Fruit fly (Drosophila melanogaster) whole organism, embryonic: Measurements from ENCODE around the gene CheA29a.

Source experiments
- Atf3 ChIP-seq: fragments of 200-800 bp; sonication (Bioruptor generic); optimal IDR thresholded peaks from 3 replicates; lab custom pipeline; 2016; ENCODE audit warnings: missing biosample characterization, missing genetic modification characterization
- BtbVII ChIP-seq: fragments of 200-800 bp; sonication (Bioruptor generic); optimal IDR thresholded peaks from 3 replicates; lab custom pipeline; 2017; ENCODE audit warnings: missing biosample characterization, mild to moderate bottlenecking, missing genetic modification characterization
- CG10147 ChIP-seq: fragments of 200-800 bp; sonication (Bioruptor generic); optimal IDR thresholded peaks from 2 replicates; lab custom pipeline; 2019; ENCODE audit warnings: missing biosample characterization, mild to moderate bottlenecking, missing genetic modification characterization, moderate library complexity
- CG10565 ChIP-seq: fragments of 200-800 bp; sonication (Bioruptor generic); optimal IDR thresholded peaks from 3 replicates; lab custom pipeline; 2016; ENCODE audit warnings: missing biosample characterization, mild to moderate bottlenecking, missing genetic modification characterization
- CG10654 ChIP-seq: fragments of 200-800 bp; sonication (Bioruptor generic); optimal IDR thresholded peaks from 2 replicates; lab custom pipeline; 2016; ENCODE audit warnings: missing biosample characterization, missing genetic modification characterization
- CG12104 ChIP-seq: fragments of 200-800 bp; sonication (Bioruptor generic); optimal IDR thresholded peaks from 3 replicates; lab custom pipeline; 2016; ENCODE audit warnings: missing biosample characterization, missing genetic modification characterization
- CG12942 ChIP-seq: fragments of 200-800 bp; sonication (Bioruptor generic); optimal IDR thresholded peaks from 3 replicates; lab custom pipeline; 2016; ENCODE audit warnings: missing biosample characterization, missing genetic modification characterization
- CG13123 ChIP-seq: fragments of 200-800 bp; sonication (Bioruptor generic); optimal IDR thresholded peaks from 2 replicates; lab custom pipeline; 2016; ENCODE audit warnings: missing biosample characterization, missing genetic modification characterization
- CG17359 ChIP-seq: fragments of 200-800 bp; sonication (Bioruptor generic); optimal IDR thresholded peaks from 3 replicates; lab custom pipeline; 2018; ENCODE audit warnings: missing biosample characterization, mild to moderate bottlenecking, missing genetic modification characterization, moderate library complexity
- CG17361 ChIP-seq: fragments of 200-800 bp; sonication (Bioruptor generic); IDR thresholded peaks from 3 replicates; pipeline ENCODE4 v1.3.6; 2022; ENCODE audit warnings: missing biosample characterization, missing genetic modification characterization
- CG30431 ChIP-seq: fragments of 200-800 bp; sonication (Bioruptor generic); optimal IDR thresholded peaks from 2 replicates; lab custom pipeline; 2017; ENCODE audit warnings: missing biosample characterization, missing genetic modification characterization
- CG32772 ChIP-seq: fragments of 200-800 bp; sonication (Bioruptor generic); IDR thresholded peaks from 2 replicates; pipeline ENCODE4 v1.3.6; 2022; ENCODE audit warnings: missing biosample characterization, missing genetic modification characterization
- CG34376 ChIP-seq: fragments of 200-800 bp; sonication (Bioruptor generic); optimal IDR thresholded peaks from 2 replicates; lab custom pipeline; 2018; ENCODE audit warnings: missing biosample characterization, mild to moderate bottlenecking, missing genetic modification characterization
- CG3847 ChIP-seq: fragments of 200-800 bp; sonication (Bioruptor generic); IDR thresholded peaks from 2 replicates; pipeline ENCODE4 v1.3.6; 2022; ENCODE audit warnings: missing biosample characterization, missing genetic modification characterization
- CG43689 ChIP-seq: fragments of 200-800 bp; sonication (Bioruptor generic); IDR thresholded peaks from 2 replicates; pipeline ENCODE4 v1.3.6; 2022; ENCODE audit warnings: missing biosample characterization, missing genetic modification characterization
- CG6272 ChIP-seq: fragments of 200-800 bp; sonication (Bioruptor generic); IDR thresholded peaks from 2 replicates; pipeline ENCODE4 v1.3.6; 2022; ENCODE audit warnings: missing biosample characterization, missing genetic modification characterization
- CG6813 ChIP-seq: fragments of 200-800 bp; sonication (Bioruptor generic); optimal IDR thresholded peaks from 2 replicates; lab custom pipeline; 2017; ENCODE audit warnings: missing biosample characterization, missing genetic modification characterization, mild to moderate bottlenecking, moderate library complexity, missing genetic modification reagents
- CG7786 ChIP-seq: fragments of 200-800 bp; sonication (Bioruptor generic); optimal IDR thresholded peaks from 2 replicates; lab custom pipeline; 2016; ENCODE audit warnings: missing biosample characterization, missing genetic modification characterization
- CG8359 ChIP-seq: fragments of 200-800 bp; sonication (Bioruptor generic); optimal IDR thresholded peaks from 2 replicates; lab custom pipeline; 2017; ENCODE audit warnings: missing biosample characterization, mild to moderate bottlenecking, missing genetic modification characterization, borderline replicate concordance
- Dip3 ChIP-seq: fragments of 200-800 bp; sonication (Bioruptor generic); optimal IDR thresholded peaks from 3 replicates; lab custom pipeline; 2016; ENCODE audit warnings: missing biosample characterization, missing genetic modification characterization
- Hey ChIP-seq: fragments of 200-800 bp; sonication (Bioruptor generic); optimal IDR thresholded peaks from 3 replicates; lab custom pipeline; 2018; ENCODE audit warnings: missing biosample characterization, mild to moderate bottlenecking, missing genetic modification characterization
- Jarid2 ChIP-seq: fragments of 200-800 bp; sonication (Bioruptor generic); optimal IDR thresholded peaks from 3 replicates; lab custom pipeline; 2017; ENCODE audit warnings: mild to moderate bottlenecking, missing biosample characterization, missing genetic modification reagents, missing genetic modification characterization
- Neu2 ChIP-seq: fragments of 200-800 bp; sonication (Bioruptor generic); optimal IDR thresholded peaks from 3 replicates; lab custom pipeline; 2016; ENCODE audit warnings: missing biosample characterization, missing genetic modification characterization, borderline replicate concordance
- Rfx ChIP-seq: fragments of 200-800 bp; sonication (Bioruptor generic); IDR thresholded peaks from 2 replicates; pipeline ENCODE4 v1.3.6; 2022; ENCODE audit warnings: missing biosample characterization, missing genetic modification characterization
- Usf ChIP-seq: fragments of 200-800 bp; sonication (Bioruptor generic); optimal IDR thresholded peaks from 2 replicates; lab custom pipeline; 2017; ENCODE audit warnings: missing genotype, missing biosample characterization, missing genetic modification characterization
- Xbp1 ChIP-seq: fragments of 200-800 bp; sonication (Bioruptor generic); optimal IDR thresholded peaks from 3 replicates; lab custom pipeline; 2016; ENCODE audit warnings: missing biosample characterization, mild to moderate bottlenecking, missing genetic modification characterization
- ab ChIP-seq: fragments of 200-800 bp; sonication (Bioruptor generic); optimal IDR thresholded peaks from 2 replicates; lab custom pipeline; 2016; ENCODE audit warnings: missing biosample characterization, missing genetic modification characterization
- amos ChIP-seq: fragments of 200-800 bp; sonication (Bioruptor generic); IDR thresholded peaks from 2 replicates; pipeline ENCODE4 v1.3.6; 2022; ENCODE audit warnings: missing biosample characterization, missing genetic modification characterization; ENCODE audit not compliant: partially characterized antibody
- bcd ChIP-seq: fragments of 200-800 bp; sonication (Bioruptor generic); optimal IDR thresholded peaks from 2 replicates; lab custom pipeline; 2017; ENCODE audit warnings: missing biosample characterization, mild to moderate bottlenecking, missing genetic modification characterization
- bowl ChIP-seq: fragments of 200-800 bp; sonication (Bioruptor generic); IDR thresholded peaks from 2 replicates; pipeline ENCODE4 v1.3.6; 2022; ENCODE audit warnings: missing biosample characterization, missing genetic modification characterization
- da ChIP-seq: fragments of 200-800 bp; sonication (Bioruptor generic); optimal IDR thresholded peaks from 2 replicates; lab custom pipeline; 2016; ENCODE audit warnings: missing biosample characterization, missing genetic modification characterization
- dm ChIP-seq: fragments of 200-800 bp; sonication (Bioruptor generic); optimal IDR thresholded peaks from 3 replicates; lab custom pipeline; 2016; ENCODE audit warnings: missing biosample characterization, missing genetic modification characterization
- eve ChIP-seq, 2 experiments: fragments of >200 bp; optimal IDR thresholded peaks; 2 replicates each; lab custom pipeline; 2017; ENCODE audit warnings: missing biosample characterization in 2 of 2, missing genetic modification characterization in 2 of 2
- fu2 ChIP-seq: fragments of 200-800 bp; sonication (Bioruptor generic); optimal IDR thresholded peaks from 2 replicates; lab custom pipeline; 2016; ENCODE audit warnings: missing biosample characterization, missing genetic modification characterization
- gt ChIP-seq: fragments of 200-800 bp; sonication (Bioruptor generic); IDR thresholded peaks from 2 replicates; pipeline ENCODE4 v1.3.6; 2022; ENCODE audit warnings: missing biosample characterization, missing genetic modification characterization
- hb ChIP-seq: fragments of 200-800 bp; sonication (Bioruptor generic); IDR thresholded peaks from 3 replicates; pipeline ENCODE4 v1.3.6; 2022; ENCODE audit warnings: missing biosample characterization, missing genetic modification characterization; ENCODE audit not compliant: partially characterized antibody
- kni ChIP-seq: fragments of 200-800 bp; sonication (Bioruptor generic); optimal IDR thresholded peaks from 3 replicates; lab custom pipeline; 2017; ENCODE audit warnings: mild to moderate bottlenecking, missing biosample characterization, missing genetic modification reagents, missing genetic modification characterization
- lola ChIP-seq, 3 experiments: fragments of >200 bp in 2 of 3; fragments of 200-800 bp in 1 of 3; sonication (Bioruptor generic) in 1 of 3; optimal IDR thresholded peaks; 2 replicates each; lab custom pipeline; 2017 to 2019; ENCODE audit warnings: missing biosample characterization in 3 of 3, missing genetic modification characterization in 3 of 3, mild to moderate bottlenecking in 1 of 3, moderate library complexity in 1 of 3
- mam ChIP-seq: fragments of 200-800 bp; sonication (Bioruptor generic); optimal IDR thresholded peaks from 3 replicates; lab custom pipeline; 2016; ENCODE audit warnings: missing biosample characterization, missing genetic modification characterization
- schlank ChIP-seq: fragments of 200-800 bp; sonication (Bioruptor generic); optimal IDR thresholded peaks from 2 replicates; lab custom pipeline; 2018; ENCODE audit warnings: missing biosample characterization, mild to moderate bottlenecking, missing genetic modification characterization
- sens-2 ChIP-seq: fragments of 200-800 bp; sonication (Bioruptor generic); IDR thresholded peaks from 2 replicates; pipeline ENCODE4 v1.3.6; 2022; ENCODE audit warnings: missing biosample characterization, missing genetic modification characterization
- sqz ChIP-seq: fragments of 200-800 bp; sonication (Bioruptor generic); optimal IDR thresholded peaks from 3 replicates; lab custom pipeline; 2018; ENCODE audit warnings: missing biosample characterization, mild to moderate bottlenecking, missing genetic modification characterization
- stc ChIP-seq: fragments of 200-800 bp; sonication (Bioruptor generic); IDR thresholded peaks from 2 replicates; pipeline ENCODE4 v1.3.6; 2022; ENCODE audit warnings: missing biosample characterization, missing genetic modification characterization
- stwl ChIP-seq: fragments of 200-800 bp; sonication (Bioruptor generic); optimal IDR thresholded peaks from 3 replicates; lab custom pipeline; 2018; ENCODE audit warnings: missing biosample characterization, mild to moderate bottlenecking, missing genetic modification characterization, moderate library complexity
- tll ChIP-seq, 2 experiments: fragments of 200-800 bp in 1 of 2; fragments of >200 bp in 1 of 2; sonication (Bioruptor generic) in 1 of 2; optimal IDR thresholded peaks; 2 replicates each; lab custom pipeline; 2017 to 2019; ENCODE audit warnings: missing biosample characterization in 2 of 2, missing genetic modification characterization in 2 of 2, mild to moderate bottlenecking in 1 of 2, moderate library complexity in 1 of 2
- ttk ChIP-seq: fragments of 200-800 bp; sonication (Bioruptor generic); IDR thresholded peaks from 2 replicates; pipeline ENCODE4 v2.1.2; 2022; ENCODE audit warnings: missing biosample characterization, missing genetic modification characterization
- wor ChIP-seq: fragments of 200-800 bp; sonication (Bioruptor generic); IDR thresholded peaks from 2 replicates; pipeline ENCODE4 v1.3.6; 2022; ENCODE audit warnings: missing biosample characterization, missing genetic modification characterization
- z ChIP-seq: fragments of 200-800 bp; sonication (Bioruptor generic); IDR thresholded peaks from 3 replicates; pipeline ENCODE4 v1.3.6; 2022; ENCODE audit warnings: missing biosample characterization, missing genetic modification characterization

CheA29a gene

DNA sequence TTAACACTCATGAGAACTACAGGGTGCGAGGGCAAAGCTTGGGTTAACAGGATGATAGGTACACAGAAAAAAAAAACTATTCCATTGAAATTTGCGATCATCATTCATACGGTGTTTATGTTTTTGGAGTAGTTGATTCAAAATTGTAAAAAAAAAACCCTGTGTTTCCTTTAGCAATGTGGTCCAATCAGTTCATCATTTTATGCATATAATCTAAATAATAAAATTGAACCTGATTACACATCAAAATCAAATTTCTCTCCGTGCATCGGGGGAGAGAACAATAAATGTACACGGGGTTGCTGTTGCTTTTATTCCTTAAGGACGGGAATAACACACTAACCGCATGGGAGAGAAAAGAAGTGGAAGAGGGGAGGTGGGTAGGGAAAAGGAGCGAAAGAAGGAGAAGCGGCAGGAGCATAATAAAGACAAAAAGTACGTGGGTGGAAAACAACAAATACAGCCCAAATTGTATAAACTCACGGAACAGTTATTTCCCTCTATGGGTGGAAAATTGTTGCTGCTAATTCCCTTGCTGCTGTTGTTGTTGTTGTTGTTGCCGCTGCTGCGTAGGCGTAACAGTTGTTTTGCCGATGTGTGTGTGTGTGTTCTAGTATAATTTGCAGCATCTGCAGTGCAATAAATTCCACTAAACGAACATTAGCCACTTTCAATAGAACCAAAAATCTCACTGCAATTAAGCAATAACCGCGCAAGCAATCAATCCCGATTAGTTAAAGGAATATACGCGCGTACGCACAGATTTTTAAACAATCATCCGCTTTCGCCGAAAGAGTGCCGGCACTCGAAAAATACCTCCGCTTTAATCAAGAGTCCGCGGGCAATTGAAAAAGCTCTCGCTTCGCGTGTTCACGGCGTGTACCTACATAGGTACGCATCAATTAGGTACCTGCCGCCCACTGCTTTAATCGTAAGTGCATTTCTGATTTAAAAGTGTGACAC is 13.7 kb upstream of the CheA29a start, which contains the start of gene Agpat2 (continued):
- TF ChIP-seq wor (GFP tag; lab: Robert Waterston, UW) (peak; percentile 68), z (GFP tag; lab: Robert Waterston, UW) (no peak), CG30431 (GFP tag; lab: Kevin White, UChicago) (peak; percentile 74), stwl (tag; lab: Kevin White, UChicago) (peak; percentile 20), CG7786 (GFP tag; lab: Kevin White, UChicago) (peak; percentile 80), Dip3 (GFP tag; lab: Kevin White, UChicago) (peak; percentile 71), CG8359 (GFP tag; lab: Kevin White, UChicago) (peak; percentile 70), CG43689 (GFP tag; lab: Robert Waterston, UW) (no peak), hb (GFP tag; lab: Robert Waterston, UW) (no peak), Rfx (GFP tag; lab: Robert Waterston, UW) (peak; percentile 72), Xbp1 (GFP tag; lab: Kevin White, UChicago) (peak; percentile 89), Atf3 (GFP tag; lab: Kevin White, UChicago) (peak; percentile 59), Hey (no peak), CG13123 (GFP tag; lab: Kevin White, UChicago) (peak; percentile 60), eve (GFP tag; optimal IDR thresholded peaks at IDR 0.05; lab: Kevin White, UChicago) (peak in 1 of 2 experiments; percentile 95), bcd (GFP tag; lab: Kevin White, UChicago) (peak; percentile 83), Usf (GFP tag; lab: Kevin White, UChicago) (peak; percentile 53), CG17361 (GFP tag; lab: Robert Waterston, UW) (peak; percentile 87), tll (GFP tag; optimal IDR thresholded peaks at IDR 0.05; lab: Kevin White, UChicago) (no peak), sqz (GFP tag; lab: Kevin White, UChicago) (peak; percentile 64), CG12104 (peak; percentile 80), bowl (GFP tag; lab: Robert Waterston, UW) (no peak), sens-2 (GFP tag; lab: Robert Waterston, UW) (peak; percentile 74), mam (GFP tag; lab: Kevin White, UChicago) (peak; percentile 80), da (GFP tag; lab: Kevin White, UChicago) (peak; percentile 30), lola (GFP tag; optimal IDR thresholded peaks at IDR 0.05; lab: Kevin White, UChicago) (peak in 1 of 3 experiments; percentile 86), CG34376 (peak; percentile 62), ab (GFP tag; lab: Kevin White, UChicago) (peak; percentile 31), schlank (peak; percentile 69), Jarid2 (GFP tag; lab: Kevin White, UChicago) (peak; percentile 74), dm (GFP tag; lab: Kevin White, UChicago) (peak; percentile 61), CG10654 (peak; percentile 82), CG10565 (peak; percentile 42), amos (peak; percentile 5; the same call in 1 of the 2 replicates), stc (GFP tag; lab: Robert Waterston, UW) (peak; percentile 81), BtbVII (peak; percentile 82), CG12942 (GFP tag; lab: Kevin White, UChicago) (peak; percentile 79), CG6813 (peak; percentile 88), kni (GFP tag; lab: Kevin White, UChicago) (peak; percentile 34), ttk (GFP tag; lab: Robert Waterston, UW) (peak; percentile 67), gt (GFP tag; lab: Robert Waterston, UW) (no peak), fu2 (GFP tag; lab: Kevin White, UChicago) (peak; percentile 72), CG17359 (tag; lab: Kevin White, UChicago) (peak; percentile 90), CG10147 (GFP tag; lab: Kevin White, UChicago) (peak; percentile 80), CG32772 (GFP tag; lab: Robert Waterston, UW) (peak; percentile 61), CG3847 (GFP tag; lab: Robert Waterston, UW) (peak; percentile 65), Neu2 (peak; percentile 41), CG6272 (GFP tag; lab: Robert Waterston, UW) (peak; percentile 45)
